Worm (Caenorhabditis elegans): ENCODE measurements around the gene snt-2.

- TF ChIP-seq tbx-7 (tag; optimal IDR thresholded peaks at IDR 0.05) (no peak), C38D4.7 (GFP tag; optimal IDR thresholded peaks at IDR 0.05) (no peak), nhr-11 (tag; optimal IDR thresholded peaks at IDR 0.05) (no peak), pha-4 (tag; optimal IDR thresholded peaks at IDR 0.05) (no peak), fkh-10 (GFP tag; optimal IDR thresholded peaks at IDR 0.05) (no peak), T23F11.4 (GFP tag; optimal IDR thresholded peaks at IDR 0.05) (no peak), elt-4 (tag; optimal IDR thresholded peaks at IDR 0.05) (no peak), lin-11 (tag; optimal IDR thresholded peaks at IDR 0.05) (no peak), ahr-1 (tag; optimal IDR thresholded peaks at IDR 0.05) (no peak), ceh-9 (tag; optimal IDR thresholded peaks at IDR 0.05) (no peak), ama-1 (optimal IDR thresholded peaks at IDR 0.05) (no peak)
Observed at ce11 chrIII:834443-834815, 40.9 kb upstream of the snt-2 start.
